Fruit fly (Drosophila melanogaster) whole organism, prepupa: Measurements from ENCODE around the gene CG43750.

Experiments used
- CG16779 ChIP-seq: fragments of 200-800 bp; sonication (Bioruptor generic); optimal IDR thresholded peaks from 3 replicates; lab custom pipeline; 2017; ENCODE audit warnings: missing biosample characterization, mild to moderate bottlenecking, missing genetic modification characterization
- CG8632 ChIP-seq: fragments of 200-800 bp; sonication (Bioruptor generic); optimal IDR thresholded peaks from 3 replicates; lab custom pipeline; 2016; ENCODE audit warnings: missing biosample characterization, missing genetic modification characterization
- Eip78C ChIP-seq: fragments of 200-800 bp; sonication (Bioruptor generic); peaks from one replicate; lab custom pipeline; 2016; ENCODE audit warnings: missing biosample characterization, missing genetic modification characterization
- Gug ChIP-seq: fragments of 200-800 bp; sonication (Bioruptor generic); IDR thresholded peaks from 2 replicates; pipeline ENCODE4 v1.3.6; 2022; ENCODE audit warnings: missing biosample characterization, missing genetic modification characterization
- Hr38 ChIP-seq: sonication (Bioruptor generic); optimal IDR thresholded peaks from 2 replicates; lab custom pipeline; 2016; ENCODE audit warnings: missing biosample characterization, missing genetic modification characterization
- Sox102F ChIP-seq: fragments of 200-800 bp; sonication (Bioruptor generic); optimal IDR thresholded peaks from 2 replicates; lab custom pipeline; 2016; ENCODE audit warnings: missing biosample characterization, mild to moderate bottlenecking, missing genetic modification characterization
- Sox14 ChIP-seq: fragments of 200-800 bp; sonication (Bioruptor generic); optimal IDR thresholded peaks from 3 replicates; lab custom pipeline; 2016; ENCODE audit warnings: missing biosample characterization, missing genetic modification characterization
- acj6 ChIP-seq: fragments of 200-800 bp; sonication (Bioruptor generic); optimal IDR thresholded peaks from 3 replicates; lab custom pipeline; 2016; ENCODE audit warnings: missing biosample characterization, missing genetic modification characterization
- cyc ChIP-seq: fragments of 200-800 bp; sonication (Bioruptor generic); optimal IDR thresholded peaks from 3 replicates; lab custom pipeline; 2016; ENCODE audit warnings: missing biosample characterization, missing genetic modification characterization
- eg ChIP-seq: fragments of 200-800 bp; sonication (Bioruptor generic); IDR thresholded peaks from 3 replicates; pipeline ENCODE4 v1.3.6; 2022; ENCODE audit warnings: missing biosample characterization, missing genetic modification characterization
- esn ChIP-seq: fragments of 200-800 bp; sonication (Bioruptor generic); optimal IDR thresholded peaks from 2 replicates; lab custom pipeline; 2016; ENCODE audit warnings: missing biosample characterization, mild to moderate bottlenecking, missing genetic modification characterization, moderate library complexity

- no peak for TF ChIP-seq Sox102F (GFP tag; lab: Kevin White, UChicago)
- TF ChIP-seq Eip78C (GFP tag; lab: Kevin White, UChicago) = peak; percentile 5
- TF ChIP-seq Sox14 (GFP tag; lab: Kevin White, UChicago) = no peak
- no peak for TF ChIP-seq CG16779 (tag; lab: Kevin White, UChicago)
- no peak for TF ChIP-seq cyc (GFP tag; lab: Kevin White, UChicago)
- no peak for TF ChIP-seq acj6 (GFP tag; lab: Kevin White, UChicago)
- no peak for TF ChIP-seq esn (GFP tag; lab: Kevin White, UChicago)
- TF ChIP-seq Gug (GFP tag; lab: Robert Waterston, UW) = no peak
- TF ChIP-seq CG8632 = no peak
- TF ChIP-seq Hr38 = no peak
- TF ChIP-seq eg (GFP tag; lab: Robert Waterston, UW) = no peak
Measured at dm6 chr2L:2425652-2426192, 35.2 kb upstream of the CG43750 start.
